Worm (Caenorhabditis elegans): ENCODE results near the gene F35G12.12.

F35G12.12 gene

ce11 chrIII:4584068-4584566 lies 2.5 kb downstream of the F35G12.12 start, which contains the start of gene F35G12.5:
F35G12.5 (plus strand) TSS chrIII:4584118.
- TF ChIP-seq ceh-82 (tag; optimal IDR thresholded peaks at IDR 0.05) (no peak), nhr-23 (tag; optimal IDR thresholded peaks at IDR 0.05) (no peak), nhr-12 (tag; optimal IDR thresholded peaks at IDR 0.05) (no peak), sem-4 (tag; optimal IDR thresholded peaks at IDR 0.05) (no peak), unc-55 (GFP tag; optimal IDR thresholded peaks at IDR 0.05) (no peak), nhr-77 (tag; optimal IDR thresholded peaks at IDR 0.05) (no peak), nhr-6 (tag; optimal IDR thresholded peaks at IDR 0.05) (no peak), fos-1 (tag; optimal IDR thresholded peaks at IDR 0.05) (no peak), Y55F3AM.14 (GFP tag; optimal IDR thresholded peaks at IDR 0.05) (no peak), sma-3 (GFP tag; optimal IDR thresholded peaks at IDR 0.05) (no peak), peb-1 (tag; optimal IDR thresholded peaks at IDR 0.05) (no peak)

- no peak for TF ChIP-seq Y55F3AM.14 (GFP tag; optimal IDR thresholded peaks at IDR 0.05)
- TF ChIP-seq sma-3 (GFP tag; optimal IDR thresholded peaks at IDR 0.05) = peak; percentile 7
- no peak for TF ChIP-seq nhr-11 (tag; optimal IDR thresholded peaks at IDR 0.05)
- no peak for TF ChIP-seq nhr-77 (tag; optimal IDR thresholded peaks at IDR 0.05)
- no peak for TF ChIP-seq nhr-6 (tag; optimal IDR thresholded peaks at IDR 0.05)
- no peak for TF ChIP-seq nhr-237 (tag; optimal IDR thresholded peaks at IDR 0.05)
- TF ChIP-seq nhr-21 (tag; optimal IDR thresholded peaks at IDR 0.05) = peak; percentile 29
- no peak for TF ChIP-seq ztf-11 (tag; optimal IDR thresholded peaks at IDR 0.05)
- TF ChIP-seq nhr-10 (tag; optimal IDR thresholded peaks at IDR 0.05) = no peak
- peak; percentile 69 for TF ChIP-seq nhr-129 (tag; optimal IDR thresholded peaks at IDR 0.05)
- TF ChIP-seq ZK546.5 (tag; optimal IDR thresholded peaks at IDR 0.05) = no peak
- TF ChIP-seq lin-13 (GFP tag; optimal IDR thresholded peaks at IDR 0.05) = no peak
- TF ChIP-seq ama-1 (optimal IDR thresholded peaks at IDR 0.05) = no peak
- no peak for TF ChIP-seq unc-39 (tag; optimal IDR thresholded peaks at IDR 0.05)
- peak; percentile 33 for TF ChIP-seq F13H6.1 (tag; optimal IDR thresholded peaks at IDR 0.05)
- TF ChIP-seq nhr-12 (tag; optimal IDR thresholded peaks at IDR 0.05) = no peak
- no peak for TF ChIP-seq mdl-1 (tag; optimal IDR thresholded peaks at IDR 0.05)
- TF ChIP-seq unc-55 (GFP tag; optimal IDR thresholded peaks at IDR 0.05) = peak; percentile 72
- TF ChIP-seq unc-62 (GFP tag; optimal IDR thresholded peaks at IDR 0.05) = no peak
- peak; percentile 81 for TF ChIP-seq gmeb-1 (tag; optimal IDR thresholded peaks at IDR 0.05)
- no peak for TF ChIP-seq sem-4 (tag; optimal IDR thresholded peaks at IDR 0.05)
- TF ChIP-seq blmp-1 (tag; optimal IDR thresholded peaks at IDR 0.05; ENCODE audit: insufficient read depth) = no peak
- TF ChIP-seq snpc-4 (tag; optimal IDR thresholded peaks at IDR 0.05) = no peak
- no peak for TF ChIP-seq R02D3.7 (tag; optimal IDR thresholded peaks at IDR 0.05)
- TF ChIP-seq peb-1 (tag; optimal IDR thresholded peaks at IDR 0.05) = no peak
- no peak for TF ChIP-seq skn-1 (tag; optimal IDR thresholded peaks at IDR 0.05)
- no peak for TF ChIP-seq mbf-1 (tag; optimal IDR thresholded peaks at IDR 0.05)
- no peak for TF ChIP-seq lin-39 (tag; optimal IDR thresholded peaks at IDR 0.05)
- no peak for TF ChIP-seq nhr-23 (tag; optimal IDR thresholded peaks at IDR 0.05)
- peak; percentile 37 for TF ChIP-seq crh-2 (tag; optimal IDR thresholded peaks at IDR 0.05)
- TF ChIP-seq sma-9 (GFP tag; optimal IDR thresholded peaks at IDR 0.05) = peak; percentile 54
- TF ChIP-seq sma-9 (tag; optimal IDR thresholded peaks at IDR 0.05) = no peak
- no peak for TF ChIP-seq zag-1 (tag; optimal IDR thresholded peaks at IDR 0.05)
- no peak for TF ChIP-seq ztf-4 (tag; optimal IDR thresholded peaks at IDR 0.05)
- no peak for TF ChIP-seq elt-3 (tag; optimal IDR thresholded peaks at IDR 0.05)
- no peak for TF ChIP-seq nhr-25 (tag; optimal IDR thresholded peaks at IDR 0.05)
- TF ChIP-seq mab-5 (tag; optimal IDR thresholded peaks at IDR 0.05) = no peak
- no peak for TF ChIP-seq egl-27 (tag; optimal IDR thresholded peaks at IDR 0.05)
- TF ChIP-seq ztf-1 (GFP tag; conservative IDR thresholded peaks at IDR 0.05) = no peak
- TF ChIP-seq dmd-4 (tag; optimal IDR thresholded peaks at IDR 0.05) = no peak
- no peak for TF ChIP-seq elt-1 (tag; optimal IDR thresholded peaks at IDR 0.05)
- TF ChIP-seq ceh-16 (tag; optimal IDR thresholded peaks at IDR 0.05) = no peak
- TF ChIP-seq C34F6.9 (tag; optimal IDR thresholded peaks at IDR 0.05) = peak; percentile 69
- peak; percentile 80 to 95 for TF ChIP-seq lsy-2 (tag; optimal IDR thresholded peaks at IDR 0.05)
- TF ChIP-seq lin-11 (tag; optimal IDR thresholded peaks at IDR 0.05) = peak; percentile 38
- TF ChIP-seq fos-1 (tag; optimal IDR thresholded peaks at IDR 0.05) = peak; percentile 31
- no peak for TF ChIP-seq alr-1 (tag; optimal IDR thresholded peaks at IDR 0.05)
These were observed 5.6 kb downstream of the F35G12.12 start, which contains the start of the genes F35G12.7 and smc-4 for ce11 chrIII:4587177-4587576. F35G12.7 (minus strand) TSS chrIII:4587330. smc-4 (plus strand) TSS chrIII:4587501.

Data from whole organism, L2 larva.